Fruit fly (Drosophila melanogaster) Kc167 (cell line): ENCODE results near the gene CG42654.

Experiments used
- Myc ChIP-seq: fragments of >200 bp; optimal IDR thresholded peaks from 2 replicates; lab custom pipeline; 2017; ENCODE audit warnings: missing external identifiers
- Sin3A ChIP-seq: fragments of >200 bp; optimal IDR thresholded peaks from 2 replicates; lab custom pipeline; 2018; ENCODE audit warnings: missing external identifiers
- h ChIP-seq: fragments of >200 bp; optimal IDR thresholded peaks from 3 replicates; lab custom pipeline; 2018; ENCODE audit warnings: missing external identifiers
- insv ChIP-seq: fragments of >200 bp; optimal IDR thresholded peaks from 3 replicates; lab custom pipeline; 2018; ENCODE audit warnings: missing external identifiers
- psq ChIP-seq: fragments of >200 bp; optimal IDR thresholded peaks from 2 replicates; lab custom pipeline; 2017; ENCODE audit warnings: missing external identifiers
- ttk ChIP-seq: sonication (Bioruptor generic); optimal IDR thresholded peaks from 2 replicates; lab custom pipeline; 2017; ENCODE audit warnings: missing external identifiers

The CG42654 gene

DNA sequence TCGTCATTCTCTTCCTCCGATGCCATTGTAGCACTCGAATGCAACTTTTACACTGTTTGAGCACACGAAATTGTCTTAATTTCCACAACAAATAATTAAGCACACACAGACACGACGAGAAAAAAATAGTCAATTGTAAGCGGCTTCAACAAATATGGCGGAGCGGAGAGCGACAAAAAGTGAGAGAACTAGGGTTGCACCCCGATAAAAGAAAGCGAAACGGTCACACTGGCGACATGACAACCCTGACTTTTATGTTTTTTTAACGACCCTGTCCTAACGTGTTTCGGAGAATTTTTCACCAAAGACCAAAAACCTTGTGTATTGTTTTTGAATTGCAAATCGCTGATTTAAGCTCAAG, 44.3 kb downstream of the CG42654 start, which contains the start of the genes Mi-2 and Prp3:
Mi-2 (minus strand) TSS at position 162 of the 361 bp plus-strand sequence.
Prp3 (plus strand) TSS at position 247 of the 361 bp plus-strand sequence.
- TF ChIP-seq insv (lab: Kevin White, UChicago), result no peak
- no peak for TF ChIP-seq h (lab: Kevin White, UChicago)
- no peak for TF ChIP-seq ttk (lab: Kevin White, UChicago)
- TF ChIP-seq Myc, result no peak
- TF ChIP-seq Sin3A, result no peak
- TF ChIP-seq psq (lab: Kevin White, UChicago), result no peak

- TF ChIP-seq Sin3A, result no peak
- TF ChIP-seq psq (lab: Kevin White, UChicago), result peak; percentile 10
These were observed 44.9 kb downstream of the CG42654 start for dm6 chr3L:19909234-19910053.

DNA sequence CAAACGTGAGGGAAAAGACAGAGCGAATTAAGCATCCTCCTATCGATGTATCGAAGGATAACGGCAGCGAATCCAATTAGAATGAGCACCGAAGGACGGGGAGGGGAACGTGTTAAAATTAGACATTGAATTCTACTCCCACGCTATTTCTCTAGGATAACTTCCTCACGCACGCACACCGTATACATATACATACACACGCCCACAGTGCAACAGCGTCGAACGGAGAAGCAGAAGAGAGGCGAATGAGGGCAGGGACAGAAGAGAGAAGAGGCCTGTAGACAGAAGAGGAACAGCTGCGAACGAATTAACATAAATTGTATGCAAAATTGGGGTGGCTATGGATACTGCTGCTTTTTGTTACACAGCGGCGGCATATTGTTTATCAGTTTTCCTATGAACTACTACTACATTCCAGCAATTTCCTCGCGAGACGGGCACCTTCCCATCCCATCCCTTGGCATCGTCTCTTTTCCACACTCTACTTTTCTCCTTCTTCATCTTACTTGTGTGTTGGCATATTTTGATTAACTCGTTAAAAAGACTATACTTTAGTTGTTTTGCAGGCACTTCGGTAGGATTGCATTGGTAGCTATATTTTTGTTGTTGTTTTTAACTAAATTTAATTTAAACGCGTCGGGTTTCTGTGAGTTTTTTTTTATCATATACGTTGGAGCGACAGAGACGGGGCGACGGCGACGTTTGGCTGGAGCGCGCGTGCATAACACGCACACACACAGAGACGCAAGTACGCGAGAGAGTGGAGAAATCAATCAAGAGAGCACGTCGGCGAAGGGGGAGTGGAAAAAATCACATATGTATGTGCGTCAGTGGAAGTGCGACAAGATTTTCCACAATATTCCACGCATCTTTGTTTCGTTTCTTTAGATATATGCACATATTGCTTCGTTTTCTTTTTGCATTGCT, 45.9 kb downstream of the CG42654 start:
- no peak for TF ChIP-seq psq (lab: Kevin White, UChicago)
- no peak for TF ChIP-seq h (lab: Kevin White, UChicago)
- TF ChIP-seq Myc, result no peak
- no peak for TF ChIP-seq ttk (lab: Kevin White, UChicago)
- TF ChIP-seq Sin3A, result no peak
- TF ChIP-seq insv (lab: Kevin White, UChicago), result no peak

dm6 chr3L:19907706-19908070, 46.6 kb downstream of the CG42654 start:
- TF ChIP-seq Sin3A (no peak), ttk (lab: Kevin White, UChicago) (no peak), insv (lab: Kevin White, UChicago) (no peak), Myc (no peak), psq (lab: Kevin White, UChicago) (no peak), h (lab: Kevin White, UChicago) (no peak)

dm6 chr3L:19906780-19907705, 47.3 kb downstream of the CG42654 start:
- TF ChIP-seq insv (lab: Kevin White, UChicago) (no peak), psq (lab: Kevin White, UChicago) (no peak), Myc (no peak), ttk (lab: Kevin White, UChicago) (no peak), Sin3A (no peak), h (lab: Kevin White, UChicago) (no peak)

- no peak for TF ChIP-seq Myc
- TF ChIP-seq h (lab: Kevin White, UChicago), result no peak
- no peak for TF ChIP-seq Sin3A
These were observed 48.1 kb downstream of the CG42654 start for dm6 chr3L:19906148-19906752.

DNA sequence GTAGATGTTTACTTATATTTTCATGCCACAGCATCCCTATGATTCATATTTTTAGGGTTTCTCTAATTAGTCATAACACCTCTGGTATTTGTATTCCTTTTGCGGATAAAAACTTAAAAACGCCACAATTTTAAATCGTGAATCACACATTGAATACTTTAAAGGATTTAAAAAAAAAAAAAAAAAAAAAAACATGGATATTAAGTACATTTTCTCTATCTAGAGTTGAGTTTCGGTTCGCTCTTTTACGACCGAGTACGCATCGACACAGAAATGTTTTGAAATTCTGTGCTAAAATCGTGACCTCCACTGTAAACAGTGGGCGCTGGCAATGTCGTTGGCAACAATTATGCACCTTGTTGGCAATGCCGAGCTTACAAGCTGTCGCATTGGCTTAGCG, 48.9 kb downstream of the CG42654 start:
- TF ChIP-seq h (lab: Kevin White, UChicago) (no peak), insv (lab: Kevin White, UChicago) (no peak), Myc (no peak), Sin3A (no peak)

dm6 chr3L:19904411-19905135, 49.8 kb downstream of the CG42654 start:
- no peak for TF ChIP-seq Myc
- no peak for TF ChIP-seq ttk (lab: Kevin White, UChicago)
- TF ChIP-seq insv (lab: Kevin White, UChicago), result no peak
- no peak for TF ChIP-seq h (lab: Kevin White, UChicago)
- TF ChIP-seq Sin3A, result no peak
- no peak for TF ChIP-seq psq (lab: Kevin White, UChicago)
